Worm (Caenorhabditis elegans): Measurements from ENCODE around the gene fbxa-77.

DNA sequence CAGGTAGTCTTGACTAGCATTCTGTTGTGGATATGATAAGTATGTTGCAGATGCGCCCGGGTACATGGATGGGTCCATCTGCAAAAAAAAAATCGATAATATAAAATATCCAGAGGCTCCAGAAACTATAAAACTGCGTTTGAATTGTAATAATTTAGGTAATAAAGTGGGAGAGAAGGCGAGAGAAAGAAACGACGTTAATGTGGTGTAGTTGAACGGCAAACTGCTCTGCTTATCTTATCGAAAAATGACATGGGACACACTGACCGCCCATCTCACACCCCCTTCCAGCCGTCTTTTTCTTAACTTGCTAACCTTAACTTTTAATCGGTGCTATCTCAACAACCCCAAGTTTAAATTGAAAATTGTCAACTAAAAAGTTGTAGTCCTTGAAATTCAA, 27.3 kb upstream of the fbxa-77 start:
- TF ChIP-seq him-1 (tag; optimal IDR thresholded peaks at IDR 0.05) (no peak), dao-5 (tag; optimal IDR thresholded peaks at IDR 0.05) (no peak), W03F9.2 (tag; optimal IDR thresholded peaks at IDR 0.05) (no peak)

Measured in whole organism, L4/young adult.